Fruit fly (Drosophila melanogaster) whole organism, wandering third instar larva: ENCODE measurements around the gene CG44838.

ENCODE experiments used
- Abd-B ChIP-seq: fragments of >200 bp; optimal IDR thresholded peaks from 2 replicates; lab custom pipeline; 2017; ENCODE audit warnings: missing biosample characterization, missing genetic modification characterization
- CG9705 ChIP-seq: fragments of 200-800 bp; sonication (Bioruptor generic); optimal IDR thresholded peaks from 2 replicates; lab custom pipeline; 2018; ENCODE audit warnings: missing biosample characterization, mild to moderate bottlenecking, missing genetic modification characterization
- Hnf4 ChIP-seq: fragments of 200-800 bp; sonication (Bioruptor generic); optimal IDR thresholded peaks from 2 replicates; lab custom pipeline; 2016; ENCODE audit warnings: missing biosample characterization, mild to moderate bottlenecking, missing genetic modification characterization
- Jra ChIP-seq: sonication (Bioruptor generic); optimal IDR thresholded peaks from 2 replicates; lab custom pipeline; 2016; ENCODE audit warnings: missing biosample characterization, missing genetic modification characterization
- OdsH ChIP-seq: fragments of 200-800 bp; sonication (Bioruptor generic); optimal IDR thresholded peaks from 2 replicates; lab custom pipeline; 2016; ENCODE audit warnings: missing biosample characterization, mild to moderate bottlenecking, missing genetic modification characterization
- dl ChIP-seq, 2 experiments: fragments of 175-275, 200-275 bp in 1 of 2; fragments of 200-275 bp in 1 of 2; sonication (Bioruptor generic); optimal IDR thresholded peaks; lab custom pipeline; 2018; ENCODE audit warnings: mild to moderate bottlenecking in 2 of 2, missing biosample characterization in 2 of 2, missing genetic modification characterization in 2 of 2, moderate library complexity in 2 of 2; ENCODE audit not compliant: partially characterized antibody in 2 of 2, insufficient read depth in 1 of 2
- dsf ChIP-seq: sonication (Bioruptor generic); optimal IDR thresholded peaks from 2 replicates; lab custom pipeline; 2016; ENCODE audit warnings: missing biosample characterization, missing genetic modification characterization, borderline replicate concordance
- jim ChIP-seq: fragments of 175-275, 200-325 bp; sonication (Bioruptor generic); optimal IDR thresholded peaks from 2 replicates; lab custom pipeline; 2016; ENCODE audit warnings: missing biosample characterization, mild to moderate bottlenecking, missing genetic modification characterization
- lola ChIP-seq: fragments of >200 bp; optimal IDR thresholded peaks from 2 replicates; lab custom pipeline; 2017; ENCODE audit warnings: missing biosample characterization, missing genetic modification characterization
- psq ChIP-seq: fragments of 200-800 bp; sonication (Bioruptor generic); optimal IDR thresholded peaks from 3 replicates; lab custom pipeline; 2017; ENCODE audit warnings: missing biosample characterization, mild to moderate bottlenecking, missing genetic modification characterization, moderate library complexity
- rgr ChIP-seq: fragments of 200-800 bp; sonication (Bioruptor generic); optimal IDR thresholded peaks from 3 replicates; lab custom pipeline; 2016; ENCODE audit warnings: missing biosample characterization, mild to moderate bottlenecking, missing genetic modification characterization

DNA sequence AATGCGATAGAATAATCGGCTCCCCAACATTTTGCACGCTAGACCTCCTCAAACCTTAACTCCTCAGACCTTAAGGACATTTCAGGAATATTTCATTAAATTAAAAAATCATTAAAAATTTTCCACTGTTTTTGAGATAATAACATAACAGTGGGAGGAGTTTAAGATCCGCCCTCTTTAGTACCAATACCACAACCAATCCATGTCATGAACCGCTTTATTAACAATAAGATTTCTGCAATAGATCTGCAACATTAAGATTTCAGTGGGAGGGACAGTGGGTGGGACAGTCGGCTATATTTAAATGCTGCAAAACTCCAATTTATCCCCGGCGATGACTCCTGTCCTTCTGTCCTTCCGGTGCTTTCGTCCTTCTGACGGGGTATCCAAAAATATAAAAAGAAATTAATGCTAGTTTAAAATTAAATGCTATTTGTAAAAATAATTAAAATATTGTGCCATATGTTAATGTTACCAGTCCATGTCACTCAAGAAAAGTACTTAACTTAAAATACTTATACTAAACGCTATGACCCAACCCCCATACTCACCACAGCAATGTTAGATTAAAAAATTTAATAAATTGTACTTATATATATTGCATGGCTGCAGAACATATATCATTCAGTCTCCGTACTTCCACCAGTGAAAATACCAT, 18.1 kb upstream of the CG44838 start, which contains the start of gene Srg3:
- TF ChIP-seq dl (GFP tag; optimal IDR thresholded peaks at IDR 0.05; lab: Kevin White, UChicago; ENCODE audit: insufficient read depth in 1 of 2, partially characterized antibody in 2 of 2) (no peak), Abd-B (GFP tag; lab: Kevin White, UChicago) (no peak), lola (GFP tag; lab: Kevin White, UChicago) (no peak), Hnf4 (GFP tag; lab: Kevin White, UChicago) (no peak), Jra (GFP tag; lab: Kevin White, UChicago) (no peak), jim (no peak), psq (no peak), dsf (GFP tag; lab: Kevin White, UChicago) (no peak), rgr (GFP tag; lab: Kevin White, UChicago) (no peak), CG9705 (GFP tag; lab: Kevin White, UChicago) (no peak), OdsH (GFP tag; lab: Kevin White, UChicago) (no peak)
